Fruit fly (Drosophila melanogaster) whole organism, embryonic: ENCODE results near the gene CG9030.
A peak's percentile ranks its signal among the peaks of the same experiment; 100 is the strongest.

Source experiments
- Abd-B ChIP-seq: fragments of 200-800 bp; sonication (Bioruptor generic); optimal IDR thresholded peaks from 2 replicates; lab custom pipeline; 2018; ENCODE audit warnings: missing biosample characterization, mild to moderate bottlenecking, missing genetic modification characterization, moderate library complexity
- BEAF-32 ChIP-seq: fragments of 200-800 bp; sonication (Bioruptor generic); optimal IDR thresholded peaks from 3 replicates; lab custom pipeline; 2017; ENCODE audit warnings: missing biosample characterization, missing genetic modification characterization, mild to moderate bottlenecking, moderate library complexity, missing genetic modification reagents
- CG10543 ChIP-seq: fragments of 200-800 bp; sonication (Bioruptor generic); optimal IDR thresholded peaks from 3 replicates; lab custom pipeline; 2017; ENCODE audit warnings: missing biosample characterization, mild to moderate bottlenecking, missing genetic modification characterization, moderate library complexity
- CG11504 ChIP-seq: fragments of 200-800 bp; sonication (Bioruptor generic); optimal IDR thresholded peaks from 3 replicates; lab custom pipeline; 2019; ENCODE audit warnings: missing biosample characterization, mild to moderate bottlenecking, missing genetic modification characterization, moderate library complexity
- CG12769 ChIP-seq: fragments of 200-800 bp; sonication (Bioruptor generic); optimal IDR thresholded peaks from 2 replicates; lab custom pipeline; 2019; ENCODE audit warnings: missing biosample characterization, mild to moderate bottlenecking, missing genetic modification characterization, moderate library complexity
- CG13624 ChIP-seq: fragments of 200-800 bp; sonication (Bioruptor generic); optimal IDR thresholded peaks from 2 replicates; lab custom pipeline; 2016; ENCODE audit warnings: missing biosample characterization, missing genetic modification characterization
- CG15269 ChIP-seq: fragments of 200-800 bp; sonication (Bioruptor generic); optimal IDR thresholded peaks from 2 replicates; lab custom pipeline; 2018; ENCODE audit warnings: missing biosample characterization, mild to moderate bottlenecking, missing genetic modification characterization, moderate library complexity
- CG1529 ChIP-seq: fragments of 200-800 bp; sonication (Bioruptor generic); optimal IDR thresholded peaks from 3 replicates; lab custom pipeline; 2018; ENCODE audit warnings: missing biosample characterization, missing genetic modification characterization
- CG16813 ChIP-seq: fragments of 200-800 bp; sonication (Bioruptor generic); IDR thresholded peaks from 3 replicates; pipeline ENCODE4 v1.3.6; 2022; ENCODE audit warnings: missing biosample characterization, missing genetic modification characterization; ENCODE audit not compliant: partially characterized antibody
- CG17912 ChIP-seq: fragments of 200-800 bp; sonication (Bioruptor generic); optimal IDR thresholded peaks from 2 replicates; lab custom pipeline; 2018; ENCODE audit warnings: missing biosample characterization, mild to moderate bottlenecking, missing genetic modification characterization
- CG2120 ChIP-seq: fragments of 200-800 bp; sonication (Bioruptor generic); optimal IDR thresholded peaks from 3 replicates; lab custom pipeline; 2016; ENCODE audit warnings: missing biosample characterization, missing genetic modification characterization
- CG2199 ChIP-seq: fragments of 200-800 bp; sonication (Bioruptor generic); IDR thresholded peaks from 3 replicates; pipeline ENCODE4 v1.3.6; 2022; ENCODE audit warnings: missing biosample characterization, missing genetic modification characterization
- CG31365 ChIP-seq: fragments of 200-800 bp; sonication (Bioruptor generic); optimal IDR thresholded peaks from 2 replicates; lab custom pipeline; 2018; ENCODE audit warnings: missing biosample characterization, mild to moderate bottlenecking, missing genetic modification characterization
- CG34422 ChIP-seq: fragments of 200-800 bp; sonication (Bioruptor generic); IDR thresholded peaks from 3 replicates; pipeline ENCODE4 v1.3.6; 2022; ENCODE audit warnings: missing biosample characterization, missing genetic modification characterization
- CG7357 ChIP-seq: fragments of 200-800 bp; sonication (Bioruptor generic); IDR thresholded peaks from 3 replicates; pipeline ENCODE4 v1.3.6; 2022; ENCODE audit warnings: missing biosample characterization, missing genetic modification characterization
- CG7556 ChIP-seq: fragments of 200-800 bp; sonication (Bioruptor generic); optimal IDR thresholded peaks from 2 replicates; lab custom pipeline; 2017; ENCODE audit warnings: missing biosample characterization, mild to moderate bottlenecking, missing genetic modification characterization
- CG8388 ChIP-seq: fragments of 200-800 bp; sonication (Bioruptor generic); optimal IDR thresholded peaks from 2 replicates; lab custom pipeline; 2019; ENCODE audit warnings: missing biosample characterization, mild to moderate bottlenecking, missing genetic modification characterization, moderate library complexity
- CG9727 ChIP-seq: fragments of 200-800 bp; sonication (Bioruptor generic); optimal IDR thresholded peaks from 3 replicates; lab custom pipeline; 2017; ENCODE audit warnings: missing biosample characterization, mild to moderate bottlenecking, missing genetic modification characterization
- CG9876 ChIP-seq: fragments of 200-800 bp; sonication (Bioruptor generic); optimal IDR thresholded peaks from 2 replicates; lab custom pipeline; 2016; ENCODE audit warnings: missing biosample characterization, missing genetic modification characterization
- Chrac-16 ChIP-seq: fragments of 200-800 bp; sonication (Bioruptor generic); optimal IDR thresholded peaks from 3 replicates; lab custom pipeline; 2016; ENCODE audit warnings: missing biosample characterization, missing genetic modification characterization
- CoRest ChIP-seq: fragments of 200-800 bp; sonication (Bioruptor generic); optimal IDR thresholded peaks from 3 replicates; lab custom pipeline; 2018; ENCODE audit warnings: missing biosample characterization, mild to moderate bottlenecking, missing genetic modification characterization, moderate library complexity
- Dip2 ChIP-seq: fragments of 200-800 bp; sonication (Bioruptor generic); IDR thresholded peaks from 2 replicates; pipeline ENCODE4 v1.3.6; 2022; ENCODE audit warnings: missing biosample characterization, missing genetic modification characterization
- Hr78 ChIP-seq, 2 experiments: fragments of 200-800 bp in 1 of 2; fragments of >200 bp in 1 of 2; sonication (Bioruptor generic) in 1 of 2; optimal IDR thresholded peaks; 2 replicates each; lab custom pipeline; 2017 to 2019; ENCODE audit warnings: missing biosample characterization in 2 of 2, missing genetic modification characterization in 2 of 2, mild to moderate bottlenecking in 1 of 2, moderate library complexity in 1 of 2
- Med ChIP-seq: fragments of 200-800 bp; sonication (Bioruptor generic); peaks from one replicate; lab custom pipeline; 2016; ENCODE audit warnings: missing biosample characterization, missing genetic modification characterization, mild to moderate bottlenecking, inconsistent platforms, moderate library complexity
- Pdp1 ChIP-seq, 2 experiments: fragments of 200-800 bp; sonication (Bioruptor generic); optimal IDR thresholded peaks; 3 replicates each; lab custom pipeline; 2016; ENCODE audit warnings: missing biosample characterization in 2 of 2, missing genetic modification characterization in 2 of 2, mild to moderate bottlenecking in 1 of 2, moderate library complexity in 1 of 2
- Ptx1 ChIP-seq: fragments of 200-800 bp; sonication (Bioruptor generic); IDR thresholded peaks from 2 replicates; pipeline ENCODE4 v1.3.6; 2022; ENCODE audit warnings: missing biosample characterization, missing genetic modification characterization
- Rfx ChIP-seq: fragments of 200-800 bp; sonication (Bioruptor generic); IDR thresholded peaks from 2 replicates; pipeline ENCODE4 v1.3.6; 2022; ENCODE audit warnings: missing biosample characterization, missing genetic modification characterization
- Sox100B ChIP-seq: fragments of 200-800 bp; sonication (Bioruptor generic); optimal IDR thresholded peaks from 3 replicates; lab custom pipeline; 2018; ENCODE audit warnings: missing biosample characterization, mild to moderate bottlenecking, missing genetic modification characterization
- YL-1 ChIP-seq: fragments of 200-800 bp; sonication (Bioruptor generic); optimal IDR thresholded peaks from 3 replicates; lab custom pipeline; 2017; ENCODE audit warnings: missing biosample characterization, mild to moderate bottlenecking, missing genetic modification characterization
- abd-A ChIP-seq: fragments of 200-800 bp; sonication (Bioruptor generic); optimal IDR thresholded peaks from 3 replicates; lab custom pipeline; 2019; ENCODE audit warnings: missing biosample characterization, mild to moderate bottlenecking, missing genetic modification characterization, moderate library complexity
- bigmax ChIP-seq: fragments of 200-800 bp; sonication (Bioruptor generic); optimal IDR thresholded peaks from 2 replicates; lab custom pipeline; 2018; ENCODE audit warnings: missing biosample characterization, mild to moderate bottlenecking, missing genetic modification characterization
- bowl ChIP-seq: fragments of 200-800 bp; sonication (Bioruptor generic); IDR thresholded peaks from 2 replicates; pipeline ENCODE4 v1.3.6; 2022; ENCODE audit warnings: missing biosample characterization, missing genetic modification characterization
- chm ChIP-seq: fragments of 200-800 bp; sonication (Bioruptor generic); IDR thresholded peaks from 2 replicates; pipeline ENCODE4 v1.3.6; 2022; ENCODE audit warnings: missing biosample characterization, missing genetic modification characterization
- cwo ChIP-seq: fragments of 200-800 bp; sonication (Bioruptor generic); optimal IDR thresholded peaks from 3 replicates; lab custom pipeline; 2017; ENCODE audit warnings: missing biosample characterization, missing genetic modification characterization, mild to moderate bottlenecking, moderate library complexity, missing genetic modification reagents
- dan ChIP-seq: fragments of 200-800 bp; sonication (Bioruptor generic); IDR thresholded peaks from 2 replicates; pipeline ENCODE4 v1.3.6; 2022; ENCODE audit warnings: missing biosample characterization, missing genetic modification characterization
- fd64A ChIP-seq: fragments of 200-800 bp; sonication (Bioruptor generic); optimal IDR thresholded peaks from 3 replicates; lab custom pipeline; 2018; ENCODE audit warnings: missing biosample characterization, mild to moderate bottlenecking, missing genetic modification characterization
- grau ChIP-seq: fragments of 200-800 bp; optimal IDR thresholded peaks from 3 replicates; lab custom pipeline; 2019; ENCODE audit warnings: missing biosample characterization, mild to moderate bottlenecking, missing genetic modification characterization, moderate library complexity
- her ChIP-seq: fragments of 200-800 bp; sonication (Bioruptor generic); optimal IDR thresholded peaks from 2 replicates; lab custom pipeline; 2016; ENCODE audit warnings: missing biosample characterization, missing genetic modification characterization
- insv ChIP-seq, 2 experiments: fragments of 200-800 bp; sonication (Bioruptor generic); optimal IDR thresholded peaks; 3 replicates each; lab custom pipeline; 2016 to 2018; ENCODE audit warnings: missing biosample characterization in 2 of 2, missing genetic modification characterization in 2 of 2
- kah ChIP-seq: fragments of 200-800 bp; sonication (Bioruptor generic); optimal IDR thresholded peaks from 2 replicates; lab custom pipeline; 2018; ENCODE audit warnings: missing biosample characterization, mild to moderate bottlenecking, missing genetic modification characterization
- nerfin-2 ChIP-seq: fragments of 200-800 bp; sonication (Bioruptor generic); IDR thresholded peaks from 2 replicates; pipeline ENCODE4 v1.3.6; 2022; ENCODE audit warnings: missing biosample characterization, missing genetic modification characterization; ENCODE audit not compliant: partially characterized antibody
- phol ChIP-seq: fragments of 200-800 bp; sonication (Bioruptor generic); optimal IDR thresholded peaks from 3 replicates; lab custom pipeline; 2018; ENCODE audit warnings: missing biosample characterization, mild to moderate bottlenecking, missing genetic modification characterization, moderate library complexity
- scrt ChIP-seq: fragments of 200-800 bp; sonication (Bioruptor generic); optimal IDR thresholded peaks from 2 replicates; lab custom pipeline; 2018; ENCODE audit warnings: missing biosample characterization, mild to moderate bottlenecking, missing genetic modification characterization, moderate library complexity
- sens ChIP-seq: fragments of 200-800 bp; sonication (Bioruptor generic); peaks from one replicate; lab custom pipeline; 2016; ENCODE audit warnings: missing biosample characterization, missing genetic modification characterization
- sr ChIP-seq: fragments of 200-800 bp; sonication (Bioruptor generic); IDR thresholded peaks from 3 replicates; pipeline ENCODE4 v1.3.6; 2022; ENCODE audit warnings: missing biosample characterization, missing genetic modification characterization
- zf30C ChIP-seq: fragments of 200-800 bp; sonication (Bioruptor generic); optimal IDR thresholded peaks from 3 replicates; lab custom pipeline; 2018; ENCODE audit warnings: missing biosample characterization, mild to moderate bottlenecking, missing genetic modification characterization

CG9030 gene

DNA sequence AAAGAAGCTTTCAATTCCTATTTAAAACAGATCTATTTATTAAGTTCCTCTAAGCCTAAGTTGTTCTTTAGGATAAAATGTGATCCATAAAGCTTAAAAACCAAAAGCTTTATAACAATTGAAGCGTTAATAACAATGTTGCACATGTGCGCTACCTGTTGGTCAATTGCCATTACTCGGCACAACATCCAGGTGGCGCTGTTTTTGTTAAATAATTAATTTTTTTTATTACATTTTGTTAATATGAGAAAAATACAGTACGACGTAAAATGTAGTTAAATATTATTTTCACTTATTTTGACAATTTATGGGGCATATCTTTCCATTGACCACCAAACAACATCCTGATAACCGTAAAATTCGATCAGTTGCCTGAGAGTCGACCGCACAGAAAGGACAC, 1.0 kb downstream of the CG9030 start (continued):
- peak; percentile 40 for TF ChIP-seq grau (tag; lab: Kevin White, UChicago)
- TF ChIP-seq CG17912 (GFP tag; lab: Kevin White, UChicago) = peak; percentile 6
- TF ChIP-seq fd64A (GFP tag; lab: Kevin White, UChicago) = no peak
- peak; percentile 41 for TF ChIP-seq Abd-B (GFP tag; lab: Kevin White, UChicago)
- peak; percentile 3 for TF ChIP-seq BEAF-32 (GFP tag; lab: Kevin White, UChicago)
- TF ChIP-seq insv (GFP tag; optimal IDR thresholded peaks at IDR 0.05; lab: Kevin White, UChicago) = peak in 1 of 2 experiments; percentile 6
- peak; percentile 97 for TF ChIP-seq Dip2 (GFP tag; lab: Robert Waterston, UW)
- TF ChIP-seq her (GFP tag; lab: Kevin White, UChicago) = no peak
- peak; percentile 13 for TF ChIP-seq phol (tag; lab: Kevin White, UChicago)
- TF ChIP-seq CG15269 = peak; percentile 5

DNA sequence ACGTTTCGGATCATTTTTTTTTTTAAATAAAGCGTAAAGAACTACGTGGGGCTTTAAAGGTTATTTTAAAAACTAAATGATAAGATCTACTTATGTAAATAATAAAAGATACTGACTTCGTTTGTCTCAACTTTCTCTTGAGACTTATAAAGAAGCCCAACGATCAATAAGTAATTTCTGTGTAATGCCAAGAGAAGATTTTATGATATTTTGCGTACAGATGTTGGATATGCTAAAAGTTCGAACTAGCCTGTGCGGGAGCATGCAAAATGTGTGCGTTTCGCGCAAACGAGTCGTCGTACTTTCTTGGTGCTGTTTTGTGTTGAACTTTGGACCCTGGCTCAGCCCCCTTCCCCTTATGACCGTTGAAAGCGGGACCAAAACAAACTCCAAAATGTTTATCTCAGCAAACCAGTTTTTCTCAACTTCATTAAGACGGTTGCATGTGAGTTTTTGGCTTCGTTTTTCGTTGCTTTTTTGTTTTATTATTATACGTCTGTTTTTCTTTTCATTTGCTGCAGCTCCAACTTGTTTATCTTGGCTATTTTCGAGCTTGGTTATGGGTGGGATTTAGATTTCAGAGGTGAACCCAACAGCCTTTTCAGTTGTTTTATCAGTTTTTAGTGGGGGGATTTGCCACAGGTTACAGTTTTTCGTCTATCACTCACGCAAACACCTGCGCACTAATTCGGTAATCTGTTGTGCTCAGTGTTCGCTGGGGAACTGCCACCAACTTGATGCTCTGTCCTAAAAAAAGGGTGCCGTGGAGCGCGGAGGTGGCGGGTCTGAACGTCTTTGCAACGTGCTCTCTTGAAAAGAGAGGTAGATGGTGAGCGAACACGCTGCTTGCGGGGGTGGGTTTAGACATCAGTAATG, 1.8 kb downstream of the CG9030 start, which contains the start of gene pdgy:
Gene pdgy (minus strand): TSS at position 688 of the 876 bp plus-strand sequence.
- 0 out of 3 replicates have a peak, but pooled peaks have one; percentile 40 for TF ChIP-seq CG2199 (GFP tag; lab: Robert Waterston, UW)
- no peak for TF ChIP-seq CG8388
- TF ChIP-seq cwo = no peak
- TF ChIP-seq Sox100B (GFP tag; lab: Kevin White, UChicago) = no peak
- TF ChIP-seq CG9727 (GFP tag; lab: Kevin White, UChicago) = peak; percentile 10
- peak; percentile 88 for TF ChIP-seq Med (GFP tag; lab: Kevin White, UChicago)
- peak in 1 of 2 experiments; percentile 19 for TF ChIP-seq Pdp1 (GFP tag; optimal IDR thresholded peaks at IDR 0.05; lab: Kevin White, UChicago)
- peak; percentile 72 for TF ChIP-seq sens
- TF ChIP-seq CoRest (tag; lab: Kevin White, UChicago) = no peak
- 0 out of 3 replicates have a peak, but pooled peaks have one; percentile 30 for TF ChIP-seq CG34422 (GFP tag; lab: Robert Waterston, UW)
- peak; percentile 65 for TF ChIP-seq chm (GFP tag; lab: Robert Waterston, UW)
- TF ChIP-seq CG9876 (GFP tag; lab: Kevin White, UChicago) = no peak
- TF ChIP-seq CG7357 (GFP tag; lab: Robert Waterston, UW) = no peak
- peak; percentile 43; the same call in 1 of the 3 replicates for TF ChIP-seq sr (GFP tag; lab: Robert Waterston, UW)
- peak; percentile 30; the same call in 1 of the 2 replicates for TF ChIP-seq Rfx (GFP tag; lab: Robert Waterston, UW)
- TF ChIP-seq CG16813 (GFP tag; lab: Robert Waterston, UW) = 0 out of 3 replicates have a peak, but pooled peaks have one; percentile 30
- 0 out of 2 replicates have a peak, but pooled peaks have one; percentile 21 for TF ChIP-seq bowl (GFP tag; lab: Robert Waterston, UW)
- no peak for TF ChIP-seq bigmax (GFP tag; lab: Kevin White, UChicago)
- no peak for TF ChIP-seq CG2120 (GFP tag; lab: Kevin White, UChicago)
- peak in 1 of 2 experiments; percentile 55 for TF ChIP-seq Hr78 (GFP tag; optimal IDR thresholded peaks at IDR 0.05; lab: Kevin White, UChicago)
- peak; percentile 25 for TF ChIP-seq kah
- TF ChIP-seq YL-1 = no peak
- TF ChIP-seq CG1529 (GFP tag; lab: Kevin White, UChicago) = no peak
- no peak for TF ChIP-seq CG31365 (tag; lab: Kevin White, UChicago)
- no peak for TF ChIP-seq dan (GFP tag; lab: Robert Waterston, UW)
- no peak for TF ChIP-seq nerfin-2 (GFP tag; lab: Robert Waterston, UW)
- TF ChIP-seq CG12769 (tag; lab: Kevin White, UChicago) = peak; percentile 33
- TF ChIP-seq CG13624 (GFP tag; lab: Kevin White, UChicago) = no peak
- peak; percentile 7 for TF ChIP-seq CG7556
- no peak for TF ChIP-seq Chrac-16 (GFP tag; lab: Kevin White, UChicago)
- TF ChIP-seq abd-A (tag; lab: Kevin White, UChicago) = peak; percentile 60
- TF ChIP-seq CG11504 (tag; lab: Kevin White, UChicago) = peak; percentile 8
- TF ChIP-seq zf30C (GFP tag; lab: Kevin White, UChicago) = peak; percentile 34
- TF ChIP-seq fd64A (GFP tag; lab: Kevin White, UChicago) = no peak
- TF ChIP-seq Ptx1 (GFP tag; lab: Robert Waterston, UW) = 0 out of 2 replicates have a peak, but pooled peaks have one; percentile 14
- peak; percentile 23 for TF ChIP-seq scrt
- TF ChIP-seq CG10543 (GFP tag; lab: Kevin White, UChicago) = peak; percentile 31
